Fruit fly (Drosophila melanogaster) whole organism, prepupa: Measurements from ENCODE around the gene CG31538.

Source experiments
- Blimp-1 ChIP-seq: fragments of 200-800 bp; sonication (Bioruptor generic); optimal IDR thresholded peaks from 3 replicates; lab custom pipeline; 2017; ENCODE audit warnings: missing biosample characterization, missing genetic modification characterization, mild to moderate bottlenecking, moderate library complexity, missing genetic modification reagents
- CG10631 ChIP-seq: fragments of 200-800 bp; sonication (Bioruptor generic); optimal IDR thresholded peaks from 2 replicates; lab custom pipeline; 2016; ENCODE audit warnings: missing biosample characterization, missing genetic modification characterization
- CG10669 ChIP-seq: fragments of 200-800 bp; sonication (Bioruptor generic); optimal IDR thresholded peaks from 3 replicates; lab custom pipeline; 2018; ENCODE audit warnings: missing biosample characterization, mild to moderate bottlenecking, missing genetic modification characterization, moderate library complexity
- CG11294 ChIP-seq: fragments of 200-800 bp; sonication (Bioruptor generic); IDR thresholded peaks from 2 replicates; pipeline ENCODE4 v1.3.6; 2022; ENCODE audit warnings: missing biosample characterization, missing genetic modification characterization
- CG11762 ChIP-seq: fragments of 200-800 bp; sonication (Bioruptor generic); optimal IDR thresholded peaks from 3 replicates; lab custom pipeline; 2016; ENCODE audit warnings: missing biosample characterization, missing genetic modification characterization; ENCODE audit not compliant: insufficient read depth
- CG15336 ChIP-seq: fragments of 200-800 bp; sonication (Bioruptor generic); IDR thresholded peaks from 2 replicates; pipeline ENCODE4 v1.3.6; 2022; ENCODE audit warnings: missing biosample characterization, missing genetic modification characterization
- CG1621 ChIP-seq: fragments of 200-800 bp; sonication (Bioruptor generic); optimal IDR thresholded peaks from 3 replicates; lab custom pipeline; 2018; ENCODE audit warnings: missing biosample characterization, mild to moderate bottlenecking, missing genetic modification characterization
- CG16779 ChIP-seq: fragments of 200-800 bp; sonication (Bioruptor generic); optimal IDR thresholded peaks from 3 replicates; lab custom pipeline; 2017; ENCODE audit warnings: missing biosample characterization, mild to moderate bottlenecking, missing genetic modification characterization
- CG3032 ChIP-seq: fragments of 200-800 bp; optimal IDR thresholded peaks from 2 replicates; lab custom pipeline; 2019; ENCODE audit warnings: missing biosample characterization, mild to moderate bottlenecking, missing genetic modification characterization, moderate library complexity
- CG31627 ChIP-seq: fragments of 200-800 bp; sonication (Bioruptor generic); optimal IDR thresholded peaks from 3 replicates; lab custom pipeline; 2016; ENCODE audit warnings: missing biosample characterization, missing genetic modification characterization
- CG34406 ChIP-seq: fragments of 200-800 bp; sonication (Bioruptor generic); optimal IDR thresholded peaks from 3 replicates; lab custom pipeline; 2016; ENCODE audit warnings: missing biosample characterization, missing genetic modification characterization
- CG3919 ChIP-seq: fragments of 200-800 bp; sonication (Bioruptor generic); optimal IDR thresholded peaks from 3 replicates; lab custom pipeline; 2016; ENCODE audit warnings: missing biosample characterization, missing genetic modification characterization
- CG4318 ChIP-seq: fragments of 200-800 bp; sonication (Bioruptor generic); optimal IDR thresholded peaks from 3 replicates; lab custom pipeline; 2017; ENCODE audit warnings: missing biosample characterization, mild to moderate bottlenecking, missing genetic modification characterization
- CG6163 ChIP-seq: fragments of 200-800 bp; sonication (Bioruptor generic); IDR thresholded peaks from 3 replicates; pipeline ENCODE4 v1.3.6; 2022; ENCODE audit warnings: missing biosample characterization, missing genetic modification characterization
- CG6276 ChIP-seq: fragments of 200-800 bp; sonication (Bioruptor generic); optimal IDR thresholded peaks from 2 replicates; lab custom pipeline; 2017; ENCODE audit warnings: missing biosample characterization, mild to moderate bottlenecking, missing genetic modification characterization
- CG6792 ChIP-seq: fragments of 200-800 bp; sonication (Bioruptor generic); optimal IDR thresholded peaks from 3 replicates; lab custom pipeline; 2016; ENCODE audit warnings: missing biosample characterization, missing genetic modification characterization
- CG6808 ChIP-seq: fragments of 200-800 bp; sonication (Bioruptor generic); optimal IDR thresholded peaks from 3 replicates; lab custom pipeline; 2017; ENCODE audit warnings: missing biosample characterization, missing genetic modification characterization, mild to moderate bottlenecking, moderate library complexity, missing genetic modification reagents
- CG7368 ChIP-seq: fragments of 200-800 bp; sonication (Bioruptor generic); optimal IDR thresholded peaks from 3 replicates; lab custom pipeline; 2016; ENCODE audit warnings: missing biosample characterization, missing genetic modification characterization
- CG8119 ChIP-seq: fragments of 200-800 bp; sonication (Bioruptor generic); IDR thresholded peaks from 3 replicates; pipeline ENCODE4 v1.3.6; 2022; ENCODE audit warnings: missing biosample characterization, missing genetic modification characterization
- CG8319 ChIP-seq: fragments of 200-800 bp; sonication (Bioruptor generic); optimal IDR thresholded peaks from 3 replicates; lab custom pipeline; 2016; ENCODE audit warnings: missing biosample characterization, missing genetic modification characterization
- CG8632 ChIP-seq: fragments of 200-800 bp; sonication (Bioruptor generic); optimal IDR thresholded peaks from 3 replicates; lab custom pipeline; 2016; ENCODE audit warnings: missing biosample characterization, missing genetic modification characterization
- CG9139 ChIP-seq: fragments of 200-800 bp; sonication (Bioruptor generic); optimal IDR thresholded peaks from 3 replicates; lab custom pipeline; 2017; ENCODE audit warnings: missing biosample characterization, mild to moderate bottlenecking, missing genetic modification characterization
- Eip75B ChIP-seq: fragments of 200-800 bp; sonication (Bioruptor generic); optimal IDR thresholded peaks from 3 replicates; lab custom pipeline; 2016; ENCODE audit warnings: missing biosample characterization, missing genetic modification characterization
- Eip78C ChIP-seq: fragments of 200-800 bp; sonication (Bioruptor generic); peaks from one replicate; lab custom pipeline; 2016; ENCODE audit warnings: missing biosample characterization, missing genetic modification characterization
- Eip93F ChIP-seq: fragments of 200-800 bp; sonication (Bioruptor generic); optimal IDR thresholded peaks from 2 replicates; lab custom pipeline; 2016; ENCODE audit warnings: missing biosample characterization, mild to moderate bottlenecking, missing genetic modification characterization
- Ets21C ChIP-seq: fragments of 200-800 bp; sonication (Bioruptor generic); optimal IDR thresholded peaks from 3 replicates; lab custom pipeline; 2016; ENCODE audit warnings: missing biosample characterization, missing genetic modification characterization
- Ets96B ChIP-seq: fragments of 200-800 bp; optimal IDR thresholded peaks from 2 replicates; lab custom pipeline; 2019; ENCODE audit warnings: missing biosample characterization, mild to moderate bottlenecking, missing genetic modification characterization, moderate library complexity
- Gug ChIP-seq: fragments of 200-800 bp; sonication (Bioruptor generic); IDR thresholded peaks from 2 replicates; pipeline ENCODE4 v1.3.6; 2022; ENCODE audit warnings: missing biosample characterization, missing genetic modification characterization
- Hr38 ChIP-seq: sonication (Bioruptor generic); optimal IDR thresholded peaks from 2 replicates; lab custom pipeline; 2016; ENCODE audit warnings: missing biosample characterization, missing genetic modification characterization
- Hr39 ChIP-seq: fragments of 200-800 bp; sonication (Bioruptor generic); optimal IDR thresholded peaks from 2 replicates; lab custom pipeline; 2016; ENCODE audit warnings: missing biosample characterization, missing genetic modification characterization
- Hr4 ChIP-seq: fragments of 200-800 bp; sonication (Bioruptor generic); optimal IDR thresholded peaks from 3 replicates; lab custom pipeline; 2016; ENCODE audit warnings: missing biosample characterization, missing genetic modification characterization
- Lpt ChIP-seq: fragments of 200-800 bp; sonication (Bioruptor generic); optimal IDR thresholded peaks from 3 replicates; lab custom pipeline; 2016; ENCODE audit warnings: missing biosample characterization, missing genetic modification characterization
- Met ChIP-seq: fragments of 200-800 bp; sonication (Bioruptor generic); optimal IDR thresholded peaks from 3 replicates; lab custom pipeline; 2016; ENCODE audit warnings: missing biosample characterization, missing genetic modification characterization
- Smox ChIP-seq: fragments of 200-800 bp; sonication (Bioruptor generic); optimal IDR thresholded peaks from 3 replicates; lab custom pipeline; 2016; ENCODE audit warnings: missing biosample characterization, missing genetic modification characterization
- Sox102F ChIP-seq: fragments of 200-800 bp; sonication (Bioruptor generic); optimal IDR thresholded peaks from 2 replicates; lab custom pipeline; 2016; ENCODE audit warnings: missing biosample characterization, mild to moderate bottlenecking, missing genetic modification characterization
- Sox14 ChIP-seq: fragments of 200-800 bp; sonication (Bioruptor generic); optimal IDR thresholded peaks from 3 replicates; lab custom pipeline; 2016; ENCODE audit warnings: missing biosample characterization, missing genetic modification characterization
- Sox15 ChIP-seq: fragments of 200-800 bp; sonication (Bioruptor generic); optimal IDR thresholded peaks from 3 replicates; lab custom pipeline; 2016; ENCODE audit warnings: missing biosample characterization, missing genetic modification characterization
- achi ChIP-seq: fragments of 200-800 bp; sonication (Bioruptor generic); optimal IDR thresholded peaks from 3 replicates; lab custom pipeline; 2016; ENCODE audit warnings: missing biosample characterization, missing genetic modification characterization
- acj6 ChIP-seq: fragments of 200-800 bp; sonication (Bioruptor generic); optimal IDR thresholded peaks from 3 replicates; lab custom pipeline; 2016; ENCODE audit warnings: missing biosample characterization, missing genetic modification characterization
- cyc ChIP-seq: fragments of 200-800 bp; sonication (Bioruptor generic); optimal IDR thresholded peaks from 3 replicates; lab custom pipeline; 2016; ENCODE audit warnings: missing biosample characterization, missing genetic modification characterization
- dac ChIP-seq: fragments of 200-800 bp; sonication (Bioruptor generic); optimal IDR thresholded peaks from 2 replicates; lab custom pipeline; 2017; ENCODE audit warnings: missing biosample characterization, mild to moderate bottlenecking, missing genetic modification characterization
- eg ChIP-seq: fragments of 200-800 bp; sonication (Bioruptor generic); IDR thresholded peaks from 3 replicates; pipeline ENCODE4 v1.3.6; 2022; ENCODE audit warnings: missing biosample characterization, missing genetic modification characterization
- esn ChIP-seq: fragments of 200-800 bp; sonication (Bioruptor generic); optimal IDR thresholded peaks from 2 replicates; lab custom pipeline; 2016; ENCODE audit warnings: missing biosample characterization, mild to moderate bottlenecking, missing genetic modification characterization, moderate library complexity
- fd59A ChIP-seq: fragments of 200-800 bp; sonication (Bioruptor generic); optimal IDR thresholded peaks from 2 replicates; lab custom pipeline; 2017; ENCODE audit warnings: missing biosample characterization, mild to moderate bottlenecking, missing genetic modification characterization, missing genetic modification reagents
- fd85E ChIP-seq: fragments of 200-800 bp; sonication (Bioruptor generic); optimal IDR thresholded peaks from 3 replicates; lab custom pipeline; 2016; ENCODE audit warnings: missing biosample characterization, missing genetic modification characterization
- fkh ChIP-seq: fragments of 200-800 bp; sonication (Bioruptor generic); optimal IDR thresholded peaks from 3 replicates; lab custom pipeline; 2017; ENCODE audit warnings: missing biosample characterization, mild to moderate bottlenecking, missing genetic modification characterization, moderate library complexity
- net ChIP-seq: fragments of 200-800 bp; sonication (Bioruptor generic); optimal IDR thresholded peaks from 3 replicates; lab custom pipeline; 2016; ENCODE audit warnings: missing biosample characterization, missing genetic modification characterization
- pdm3 ChIP-seq: fragments of 200-800 bp; sonication (Bioruptor generic); optimal IDR thresholded peaks from 3 replicates; lab custom pipeline; 2016; ENCODE audit warnings: missing biosample characterization, missing genetic modification characterization
- salr ChIP-seq, 2 experiments: fragments of 200-800 bp; sonication (Bioruptor generic); optimal IDR thresholded peaks; 3 replicates each; lab custom pipeline; 2016 to 2018; ENCODE audit warnings: missing biosample characterization in 2 of 2, missing genetic modification characterization in 2 of 2, mild to moderate bottlenecking in 1 of 2
- spab ChIP-seq: fragments of 200-800 bp; sonication (Bioruptor generic); optimal IDR thresholded peaks from 2 replicates; lab custom pipeline; 2017; ENCODE audit warnings: missing biosample characterization, mild to moderate bottlenecking, missing genetic modification characterization, missing genetic modification reagents
- ss ChIP-seq, 2 experiments: fragments of 200-800 bp; sonication (Bioruptor generic); optimal IDR thresholded peaks; 2 replicates in 1 of 2; 3 replicates in 1 of 2; lab custom pipeline; 2017 to 2018; ENCODE audit warnings: mild to moderate bottlenecking in 2 of 2, missing biosample characterization in 2 of 2, missing genetic modification characterization in 2 of 2, moderate library complexity in 1 of 2
- topi ChIP-seq: fragments of 200-800 bp; sonication (Bioruptor generic); optimal IDR thresholded peaks from 3 replicates; lab custom pipeline; 2016; ENCODE audit warnings: missing biosample characterization, missing genetic modification characterization
- vri ChIP-seq: fragments of 200-800 bp; sonication (Bioruptor generic); optimal IDR thresholded peaks from 3 replicates; lab custom pipeline; 2016; ENCODE audit warnings: missing biosample characterization, mild to moderate bottlenecking, missing genetic modification characterization

Gene CG31538

dm6 chr3R:5281094-5281493 lies 3.5 kb upstream of the CG31538 start:
- no peak for TF ChIP-seq CG11762 (GFP tag; lab: Kevin White, UChicago)
- peak; percentile 1 for TF ChIP-seq Hr39 (GFP tag; lab: Kevin White, UChicago)
- TF ChIP-seq ss (GFP tag; optimal IDR thresholded peaks at IDR 0.05; lab: Kevin White, UChicago) = peak; percentile 45 to 53
- peak; percentile 30 for TF ChIP-seq Met
- no peak for TF ChIP-seq Gug (GFP tag; lab: Robert Waterston, UW)
- no peak for TF ChIP-seq CG10669 (GFP tag; lab: Kevin White, UChicago)
- no peak for TF ChIP-seq CG7368 (GFP tag; lab: Kevin White, UChicago)
- TF ChIP-seq CG6808 (GFP tag; lab: Kevin White, UChicago) = peak; percentile 36
- TF ChIP-seq Eip75B = peak; percentile 47
- TF ChIP-seq CG11294 (GFP tag; lab: Robert Waterston, UW) = no peak
- TF ChIP-seq pdm3 (GFP tag; lab: Kevin White, UChicago) = peak; percentile 33
- no peak for TF ChIP-seq Eip78C (GFP tag; lab: Kevin White, UChicago)
- no peak for TF ChIP-seq Hr4 (GFP tag; lab: Kevin White, UChicago)
- no peak for TF ChIP-seq Ets21C (GFP tag; lab: Kevin White, UChicago)
- no peak for TF ChIP-seq CG8319 (GFP tag; lab: Kevin White, UChicago)
- no peak for TF ChIP-seq CG10631 (GFP tag; lab: Kevin White, UChicago)
- peak; percentile 55 for TF ChIP-seq Sox102F
- TF ChIP-seq CG3032 (tag; lab: Kevin White, UChicago) = no peak
- TF ChIP-seq Ets96B (tag; lab: Kevin White, UChicago) = peak; percentile 18
- TF ChIP-seq Eip93F (GFP tag; lab: Kevin White, UChicago) = peak; percentile 15
- no peak for TF ChIP-seq eg
- TF ChIP-seq CG31627 (GFP tag; lab: Kevin White, UChicago) = peak; percentile 32
- TF ChIP-seq salr (GFP tag; optimal IDR thresholded peaks at IDR 0.05; lab: Kevin White, UChicago) = peak in 1 of 2 experiments; percentile 18
- TF ChIP-seq fd59A = no peak
- TF ChIP-seq CG6792 (GFP tag; lab: Kevin White, UChicago) = no peak
- no peak for TF ChIP-seq CG4318 (GFP tag; lab: Kevin White, UChicago)
- peak; percentile 1 for TF ChIP-seq Blimp-1 (GFP tag; lab: Kevin White, UChicago)
- TF ChIP-seq CG8119 (GFP tag; lab: Robert Waterston, UW) = peak; percentile 60
- TF ChIP-seq achi = no peak
- no peak for TF ChIP-seq acj6 (GFP tag; lab: Kevin White, UChicago)
- no peak for TF ChIP-seq spab (GFP tag; lab: Kevin White, UChicago)
- TF ChIP-seq topi (GFP tag; lab: Kevin White, UChicago) = peak; percentile 18
- TF ChIP-seq CG8632 (GFP tag; lab: Kevin White, UChicago) = peak; percentile 20
- no peak for TF ChIP-seq dac (GFP tag; lab: Kevin White, UChicago)
- TF ChIP-seq Sox14 (GFP tag; lab: Kevin White, UChicago) = peak; percentile 70
- peak; percentile 64 for TF ChIP-seq CG3919 (GFP tag; lab: Kevin White, UChicago)
- no peak for TF ChIP-seq Sox15
- no peak for TF ChIP-seq Hr38 (GFP tag; lab: Kevin White, UChicago)
- no peak for TF ChIP-seq fd85E (GFP tag; lab: Kevin White, UChicago)
- peak; percentile 47 for TF ChIP-seq CG15336 (GFP tag; lab: Robert Waterston, UW)
- TF ChIP-seq CG9139 = peak; percentile 34
- peak; percentile 20 for TF ChIP-seq CG34406 (GFP tag; lab: Kevin White, UChicago)
- TF ChIP-seq cyc (GFP tag; lab: Kevin White, UChicago) = no peak
- no peak for TF ChIP-seq CG6276 (GFP tag; lab: Kevin White, UChicago)
- peak; percentile 38 for TF ChIP-seq esn (GFP tag; lab: Kevin White, UChicago)
- TF ChIP-seq Lpt (GFP tag; lab: Kevin White, UChicago) = peak; percentile 61
- TF ChIP-seq CG16779 (tag; lab: Kevin White, UChicago) = no peak
- TF ChIP-seq Smox (GFP tag; lab: Kevin White, UChicago) = peak; percentile 14
- TF ChIP-seq CG6163 (GFP tag; lab: Robert Waterston, UW) = peak; percentile 90; the same call in 2 of the 3 replicates
- TF ChIP-seq vri (GFP tag; lab: Kevin White, UChicago) = peak; percentile 51
- TF ChIP-seq net = peak; percentile 8
- no peak for TF ChIP-seq fkh (GFP tag; lab: Kevin White, UChicago)
- peak; percentile 2 for TF ChIP-seq CG1621 (tag; lab: Kevin White, UChicago)
